Fruit fly (Drosophila melanogaster): ENCODE measurements around the gene CG11927.

CG11927 gene

DNA sequence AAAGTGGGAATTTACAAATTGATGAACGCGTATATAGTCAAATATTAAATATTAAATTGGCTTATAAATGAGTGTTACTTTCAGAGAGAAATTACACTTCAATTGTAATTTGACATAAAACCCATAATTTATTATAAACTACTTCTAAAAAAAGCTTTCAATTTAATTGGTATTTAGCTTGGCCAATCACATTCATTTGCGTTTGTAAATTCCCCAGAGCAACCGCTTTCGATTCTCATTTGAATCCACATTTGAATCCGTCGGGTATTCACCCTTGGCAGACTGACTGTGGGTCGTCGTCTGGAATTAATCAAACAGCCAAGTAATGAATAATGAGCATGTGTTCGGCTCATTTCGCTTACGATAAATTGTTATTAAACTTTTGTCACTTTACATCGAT lies 48.3 kb downstream of the CG11927 start:
- TF ChIP-seq Med (GFP tag) (peak; percentile 14), Nf-YB (GFP tag; optimal IDR thresholded peaks at IDR 0.05) (peak; percentile 6), Stat92E (GFP tag; optimal IDR thresholded peaks at IDR 0.05) (no peak), ap (GFP tag; IDR thresholded peaks at IDR 0.05) (no peak)

DNA sequence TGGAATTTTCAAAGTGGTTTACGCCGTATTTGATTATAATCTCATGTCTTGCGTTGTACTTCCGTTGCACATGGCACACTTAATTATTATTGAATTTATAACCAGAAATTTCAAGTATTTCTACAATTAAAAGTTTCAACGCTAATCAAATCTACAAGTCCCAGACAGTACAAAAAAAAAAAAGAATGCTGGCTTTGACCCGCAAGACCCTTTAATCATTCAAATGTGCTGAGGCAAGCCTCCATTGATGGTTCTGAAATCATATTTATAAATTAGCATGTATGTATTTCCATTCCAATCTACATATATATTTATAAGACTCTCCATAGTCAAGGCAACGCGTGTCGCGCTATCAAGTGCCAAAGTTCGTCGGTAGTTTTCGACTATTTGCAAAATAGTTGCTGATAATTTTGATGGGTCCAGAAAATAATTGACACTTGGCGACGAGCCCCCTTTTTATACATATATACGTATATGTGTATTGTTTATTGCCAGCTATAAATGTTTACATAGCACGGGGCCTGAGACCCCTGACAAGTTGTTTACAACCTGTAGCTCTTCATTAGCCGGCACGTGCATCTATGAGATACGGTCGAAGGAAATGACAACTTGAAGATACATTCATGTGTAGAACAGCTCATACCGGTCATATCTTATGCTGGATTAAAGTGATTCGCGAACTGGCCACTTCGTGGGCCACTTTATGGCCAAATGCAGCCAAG lies 49.1 kb downstream of the CG11927 start:
- TF ChIP-seq cwo (GFP tag; optimal IDR thresholded peaks at IDR 0.05) (peak; percentile 58), CG34376 (GFP tag; optimal IDR thresholded peaks at IDR 0.05) (peak; percentile 84), gem (tag; optimal IDR thresholded peaks at IDR 0.05) (peak; percentile 58), CG10543 (GFP tag; optimal IDR thresholded peaks at IDR 0.05) (peak; percentile 20), CG16813 (GFP tag; IDR thresholded peaks at IDR 0.05; ENCODE audit: partially characterized antibody) (0 out of 3 replicates have a peak, but pooled peaks have one; percentile 8), abd-A (tag; optimal IDR thresholded peaks at IDR 0.05) (peak; percentile 30), sens (GFP tag) (peak; percentile 58), Lim3 (GFP tag; IDR thresholded peaks at IDR 0.05) (no peak), sug (tag; optimal IDR thresholded peaks at IDR 0.05) (peak; percentile 22), CG3838 (GFP tag; optimal IDR thresholded peaks at IDR 0.05) (no peak), ftz-f1 (GFP tag; optimal IDR thresholded peaks at IDR 0.05) (peak; percentile 8), CG6854 (GFP tag; optimal IDR thresholded peaks at IDR 0.05) (no peak), chinmo (GFP tag; IDR thresholded peaks at IDR 0.05; ENCODE audit: partially characterized antibody) (0 out of 4 replicates have a peak, but pooled peaks have one; percentile 10), prd (optimal IDR thresholded peaks at IDR 0.05) (no peak), prd (GFP tag; IDR thresholded peaks at IDR 0.05) (no peak), dysf (GFP tag; IDR thresholded peaks at IDR 0.05) (no peak)

DNA sequence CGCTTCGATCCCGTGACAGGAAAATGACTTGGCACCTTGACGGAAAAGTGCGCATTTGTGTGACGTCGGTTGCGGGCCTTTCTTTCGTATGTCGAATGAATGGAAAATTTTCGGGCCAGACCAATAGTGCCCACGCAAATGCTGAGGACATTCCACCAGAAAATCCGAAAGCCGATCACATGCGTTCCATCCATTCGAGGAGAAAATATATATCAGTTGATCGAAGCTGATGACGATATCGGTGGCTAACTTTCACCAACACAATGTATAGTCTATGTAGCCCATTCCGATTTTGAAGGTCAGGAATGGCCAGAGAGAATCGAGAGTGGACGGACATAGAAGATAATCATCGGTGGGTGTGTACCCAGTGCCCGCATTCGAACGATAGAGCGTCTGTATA lies 50.6 kb downstream of the CG11927 start:
- TF ChIP-seq crol (GFP tag; IDR thresholded peaks at IDR 0.05) (no peak), CG10543 (GFP tag; optimal IDR thresholded peaks at IDR 0.05) (peak; percentile 24), CG14441 (GFP tag; IDR thresholded peaks at IDR 0.05) (no peak), fru (optimal IDR thresholded peaks at IDR 0.05) (no peak), CG11504 (tag; optimal IDR thresholded peaks at IDR 0.05) (no peak), CG4282 (GFP tag; optimal IDR thresholded peaks at IDR 0.05) (no peak), CG13775 (GFP tag; optimal IDR thresholded peaks at IDR 0.05) (no peak), vvl (GFP tag; IDR thresholded peaks at IDR 0.05) (no peak), nom (GFP tag; optimal IDR thresholded peaks at IDR 0.05) (no peak), CG33557 (GFP tag; optimal IDR thresholded peaks at IDR 0.05) (no peak), CG16815 (GFP tag; optimal IDR thresholded peaks at IDR 0.05) (no peak), CG14050 (GFP tag; IDR thresholded peaks at IDR 0.05) (no peak), CG14710 (tag; optimal IDR thresholded peaks at IDR 0.05) (no peak), CG17385 (GFP tag; optimal IDR thresholded peaks at IDR 0.05) (no peak), gcm (GFP tag; optimal IDR thresholded peaks at IDR 0.05) (peak; percentile 49), ham (GFP tag; IDR thresholded peaks at IDR 0.05) (no peak), dati (GFP tag; IDR thresholded peaks at IDR 0.05) (no peak), CG30431 (GFP tag; optimal IDR thresholded peaks at IDR 0.05) (no peak), GATAe (GFP tag; conservative IDR thresholded peaks at IDR 0.05) (no peak), CG13624 (GFP tag; optimal IDR thresholded peaks at IDR 0.05) (no peak), Eip74EF (GFP tag; optimal IDR thresholded peaks at IDR 0.05) (no peak), so (GFP tag; IDR thresholded peaks at IDR 0.05) (0 out of 3 replicates have a peak, but pooled peaks have one; percentile 43), eyg (GFP tag; optimal IDR thresholded peaks at IDR 0.05) (no peak), CG6791 (GFP tag; IDR thresholded peaks at IDR 0.05; ENCODE audit: partially characterized antibody) (no peak), cato (GFP tag; optimal IDR thresholded peaks at IDR 0.05; ENCODE audit: borderline replicate concordance) (no peak), zen (tag; optimal IDR thresholded peaks at IDR 0.05) (no peak), tap (tag; optimal IDR thresholded peaks at IDR 0.05) (no peak), Tbp (GFP tag; optimal IDR thresholded peaks at IDR 0.05) (no peak), CrebB (tag; optimal IDR thresholded peaks at IDR 0.05) (no peak)
